Worm (Caenorhabditis elegans) whole organism, L3 larva: ENCODE data around the gene Y37H2A.7.

Source experiments
- ZK546.5 ChIP-seq: sonication (generic microtip); optimal IDR thresholded peaks from 2 replicates; lab custom pipeline; 2017; ENCODE audit warnings: missing biosample characterization, missing genetic modification characterization
- ceh-28 ChIP-seq: fragments of 150-350 bp; optimal IDR thresholded peaks from 2 replicates; lab custom pipeline; 2014; ENCODE audit warnings: missing biosample characterization, missing genetic modification reagents, missing genetic modification characterization
- ceh-82 ChIP-seq: fragments of 150-350 bp; optimal IDR thresholded peaks from 2 replicates; lab custom pipeline; 2014; ENCODE audit warnings: missing biosample characterization, missing genetic modification characterization
- ceh-9 ChIP-seq: sonication (generic microtip); optimal IDR thresholded peaks from 2 replicates; lab custom pipeline; 2018; ENCODE audit warnings: missing biosample characterization, missing genetic modification characterization
- egl-27 ChIP-seq: sonication (generic microtip); optimal IDR thresholded peaks from 4 replicates; lab custom pipeline; 2017; ENCODE audit warnings: missing biosample characterization, missing genetic modification reagents, missing genetic modification characterization
- elt-1 ChIP-seq: fragments of 150-350 bp; optimal IDR thresholded peaks from 2 replicates; lab custom pipeline; 2014; ENCODE audit warnings: missing biosample characterization, missing genetic modification characterization
- elt-3 ChIP-seq, 3 experiments: fragments of 150-350 bp in 1 of 3; sonication (generic microtip) in 2 of 3; optimal IDR thresholded peaks; 2 replicates in 2 of 3; 4 replicates in 1 of 3; lab custom pipeline; 2014 to 2017; ENCODE audit warnings: missing biosample characterization in 3 of 3, missing genetic modification characterization in 3 of 3
- eor-1 ChIP-seq, 2 experiments: fragments of 150-350 bp; optimal IDR thresholded peaks; 2 replicates each; lab custom pipeline; 2014 to 2018; ENCODE audit warnings: missing biosample characterization in 2 of 2, missing genetic modification characterization in 2 of 2
- fkh-10 ChIP-seq: sonication (generic microtip); optimal IDR thresholded peaks from 2 replicates; lab custom pipeline; 2017; ENCODE audit warnings: missing biosample characterization, missing genetic modification reagents, missing genetic modification characterization
- fkh-2 ChIP-seq: fragments of 150-350 bp; optimal IDR thresholded peaks from 2 replicates; lab custom pipeline; 2014; ENCODE audit warnings: missing biosample characterization, missing genetic modification reagents, missing genetic modification characterization
- fos-1 ChIP-seq: fragments of 150-350 bp; optimal IDR thresholded peaks from 2 replicates; lab custom pipeline; 2014; ENCODE audit warnings: missing biosample characterization, missing genetic modification characterization
- hmg-11 ChIP-seq: sonication (generic microtip); optimal IDR thresholded peaks from 2 replicates; lab custom pipeline; 2016; ENCODE audit warnings: missing genetic modification characterization, missing compliant biosample characterization
- jun-1 ChIP-seq: fragments of 150-350 bp; optimal IDR thresholded peaks from 2 replicates; lab custom pipeline; 2014; ENCODE audit warnings: missing biosample characterization, missing genetic modification reagents, missing genetic modification characterization
- lin-39 ChIP-seq: fragments of 150-350 bp; optimal IDR thresholded peaks from 2 replicates; lab custom pipeline; 2018; ENCODE audit warnings: missing biosample characterization, missing genetic modification reagents, missing genetic modification characterization
- lsy-12 ChIP-seq: sonication (generic microtip); optimal IDR thresholded peaks from 2 replicates; lab custom pipeline; 2016; ENCODE audit warnings: mild to moderate bottlenecking, missing genetic modification characterization, missing compliant biosample characterization
- mml-1 ChIP-seq: fragments of 150-350 bp; sonication (generic microtip); optimal IDR thresholded peaks from 3 replicates; lab custom pipeline; 2014; ENCODE audit warnings: missing biosample characterization, missing genetic modification characterization
- nfya-1 ChIP-seq: sonication (generic microtip); optimal IDR thresholded peaks from 2 replicates; lab custom pipeline; 2017; ENCODE audit warnings: missing genetic modification characterization, mild to moderate bottlenecking, missing compliant biosample characterization, antibody characterized with exemption, moderate library complexity; ENCODE audit not compliant: insufficient read depth
- nhr-11 ChIP-seq: fragments of 150-350 bp; optimal IDR thresholded peaks from 2 replicates; lab custom pipeline; 2014; ENCODE audit warnings: missing biosample characterization, missing genetic modification characterization
- nhr-12 ChIP-seq: fragments of 150-350 bp; optimal IDR thresholded peaks from 2 replicates; lab custom pipeline; 2014; ENCODE audit warnings: missing biosample characterization, missing genetic modification characterization
- nhr-23 ChIP-seq: fragments of 150-350 bp; optimal IDR thresholded peaks from 2 replicates; lab custom pipeline; 2014; ENCODE audit warnings: missing biosample characterization, missing genetic modification reagents, missing genetic modification characterization
- nhr-237 ChIP-seq: fragments of 150-350 bp; optimal IDR thresholded peaks from 2 replicates; lab custom pipeline; 2014; ENCODE audit warnings: missing biosample characterization, missing genetic modification characterization
- nhr-25 ChIP-seq: sonication (generic microtip); optimal IDR thresholded peaks from 2 replicates; lab custom pipeline; 2017; ENCODE audit warnings: missing biosample characterization, missing genetic modification characterization
- pqm-1 ChIP-seq: fragments of 150-350 bp; optimal IDR thresholded peaks from 2 replicates; lab custom pipeline; 2017; ENCODE audit warnings: missing biosample characterization, missing genetic modification characterization, inconsistent platforms
- skn-1 ChIP-seq: fragments of 150-350 bp; optimal IDR thresholded peaks from 2 replicates; lab custom pipeline; 2014; ENCODE audit warnings: missing biosample characterization, missing genetic modification characterization
- tbx-2 ChIP-seq: sonication (generic microtip); optimal IDR thresholded peaks from 2 replicates; lab custom pipeline; 2016; ENCODE audit warnings: mild to moderate bottlenecking, missing genetic modification characterization, missing compliant biosample characterization
- unc-39 ChIP-seq: sonication (generic microtip); optimal IDR thresholded peaks from 4 replicates; lab custom pipeline; 2017; ENCODE audit warnings: missing biosample characterization, missing genetic modification characterization
- unc-62 ChIP-seq: fragments of 150-350 bp; sonication (generic microtip); optimal IDR thresholded peaks from 4 replicates; lab custom pipeline; 2014; ENCODE audit warnings: missing biosample characterization, missing genetic modification reagents, missing genetic modification characterization
- zag-1 ChIP-seq: fragments of 150-350 bp; optimal IDR thresholded peaks from 2 replicates; lab custom pipeline; 2014; ENCODE audit warnings: missing biosample characterization, missing genetic modification characterization
- ztf-4 ChIP-seq: fragments of 150-350 bp; optimal IDR thresholded peaks from 2 replicates; lab custom pipeline; 2014; ENCODE audit warnings: missing biosample characterization, missing genetic modification characterization

Y37H2A.7 gene

DNA sequence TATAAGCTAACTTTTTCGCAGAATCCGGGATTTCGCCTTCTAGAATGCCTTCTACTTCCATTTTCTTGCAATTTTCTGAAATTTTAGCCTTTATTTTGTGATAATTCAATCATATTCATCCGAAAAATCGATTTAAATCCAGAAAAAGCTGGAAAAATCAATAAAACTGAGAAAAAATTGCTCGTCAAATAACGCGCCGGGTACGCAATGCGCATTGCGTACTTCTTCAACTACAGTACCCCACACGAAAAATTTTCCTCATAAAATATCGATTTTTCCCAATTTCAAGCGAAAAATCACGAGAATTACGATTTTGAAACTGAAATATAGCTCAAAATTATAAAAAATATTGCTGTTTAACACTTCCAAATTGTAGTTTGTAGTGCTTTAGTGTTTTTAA is 3.2 kb downstream of the Y37H2A.7 start, which contains the start of gene Y37H2A.12:
Gene Y37H2A.12 (minus strand): TSS at position 81 of the 400 bp plus-strand sequence.
- TF ChIP-seq ceh-82 (tag; lab: Kevin White, UChicago): no peak
- TF ChIP-seq ceh-28: peak; percentile 6
- TF ChIP-seq, all 47 proteins: peak for 1

DNA sequence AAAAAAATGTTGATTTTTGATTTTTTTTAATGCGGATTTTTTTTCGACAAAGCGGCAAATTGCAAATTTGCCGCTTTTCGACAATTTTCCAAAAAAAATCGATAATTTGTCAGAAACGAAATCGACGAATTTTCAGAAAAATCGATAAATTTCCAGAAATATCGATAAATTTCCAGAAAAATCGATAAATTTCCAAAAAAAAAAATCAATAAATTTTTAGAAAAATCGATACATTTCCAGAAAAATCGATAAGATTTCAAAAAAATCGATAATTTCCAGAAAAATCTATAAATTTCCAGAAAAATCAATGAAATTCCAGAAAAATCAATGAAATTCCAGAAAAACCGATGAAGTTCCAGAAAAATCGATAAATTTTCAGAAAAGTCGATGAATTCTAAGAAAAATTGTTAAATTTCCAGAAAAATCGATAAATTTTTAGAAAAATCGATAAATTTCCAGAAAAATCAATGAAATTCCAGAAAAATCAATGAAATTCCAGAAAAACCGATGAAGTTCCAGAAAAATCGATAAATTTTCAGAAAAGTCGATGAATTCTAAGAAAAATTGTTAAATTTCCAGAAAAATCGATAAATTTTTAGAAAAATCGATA is 4.5 kb downstream of the Y37H2A.7 start:
- TF ChIP-seq ceh-28: peak; percentile 82

DNA sequence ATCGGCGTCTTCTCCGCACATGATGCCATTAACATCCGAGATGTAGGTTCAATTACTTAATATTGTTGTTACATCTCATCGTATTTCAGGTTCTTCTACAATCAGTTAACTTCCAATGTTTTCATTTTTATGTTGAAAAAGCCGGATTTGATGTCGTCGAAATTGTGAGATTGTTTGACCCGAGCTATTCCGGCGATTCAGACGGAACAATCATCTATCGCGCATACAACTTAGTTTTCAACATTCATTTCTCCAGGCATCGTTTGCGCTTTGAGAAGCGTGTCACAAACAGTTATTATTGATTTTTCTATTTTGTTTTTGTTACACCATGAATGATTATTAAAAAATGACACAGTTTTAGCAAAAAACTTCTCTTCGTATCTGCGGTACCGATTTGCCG is 5.7 kb downstream of the Y37H2A.7 start:
- no peak for TF ChIP-seq elt-3 (tag; optimal IDR thresholded peaks at IDR 0.05; lab: Kevin White, UChicago)
- TF ChIP-seq nfya-1 (tag; lab: Kevin White, UChicago): no peak
- TF ChIP-seq ceh-28: no peak
- no peak for TF ChIP-seq unc-62 (GFP tag; lab: Kevin White, UChicago)
- no peak for TF ChIP-seq unc-39 (tag; lab: Kevin White, UChicago)
- no peak for TF ChIP-seq nhr-23 (tag; lab: Kevin White, UChicago)
- TF ChIP-seq ceh-82 (tag; lab: Kevin White, UChicago): no peak
- TF ChIP-seq elt-1 (tag; lab: Kevin White, UChicago): no peak
- no peak for TF ChIP-seq ztf-4
- TF ChIP-seq hmg-11 (tag; lab: Kevin White, UChicago): no peak
- no peak for TF ChIP-seq ceh-9 (tag; lab: Kevin White, UChicago)
- no peak for TF ChIP-seq nhr-12 (tag; lab: Kevin White, UChicago)

DNA sequence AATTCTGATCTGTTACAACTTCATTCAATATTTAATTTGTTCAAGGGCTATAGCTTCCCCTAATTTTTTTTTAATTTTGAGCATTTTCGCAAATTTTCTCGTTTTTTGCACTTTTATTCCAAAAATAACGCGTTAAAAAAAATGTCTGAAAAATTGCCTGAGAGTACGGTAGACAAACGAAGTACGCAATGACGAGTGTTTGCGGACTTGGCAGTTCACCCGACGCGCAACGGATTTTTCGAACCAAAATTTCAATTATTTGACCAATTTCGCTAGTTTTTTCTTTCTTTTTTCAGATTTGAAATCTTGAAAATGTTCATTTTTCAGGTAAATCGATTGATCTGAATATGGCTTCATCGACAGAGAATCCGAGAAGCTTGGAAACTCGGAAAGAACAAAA is 7.1 kb downstream of the Y37H2A.7 start, which contains the start of gene fbxa-211:
Gene fbxa-211 (plus strand): TSS at position 328 of the 400 bp plus-strand sequence.
- no peak for TF ChIP-seq fkh-10 (GFP tag; lab: Kevin White, UChicago)
- no peak for TF ChIP-seq mml-1 (tag; lab: Kevin White, UChicago)
- no peak for TF ChIP-seq lsy-12 (tag; lab: Kevin White, UChicago)
- no peak for TF ChIP-seq nhr-11 (tag; lab: Kevin White, UChicago)
- TF ChIP-seq ztf-4: no peak
- no peak for TF ChIP-seq pqm-1 (tag; lab: Kevin White, UChicago)
- no peak for TF ChIP-seq fkh-2 (tag; lab: Kevin White, UChicago)
- TF ChIP-seq zag-1 (tag; lab: Kevin White, UChicago): no peak
- no peak for TF ChIP-seq ZK546.5 (tag; lab: Kevin White, UChicago)
- TF ChIP-seq eor-1 (tag; optimal IDR thresholded peaks at IDR 0.05; lab: Kevin White, UChicago): no peak
- TF ChIP-seq tbx-2 (tag; lab: Kevin White, UChicago): no peak

DNA sequence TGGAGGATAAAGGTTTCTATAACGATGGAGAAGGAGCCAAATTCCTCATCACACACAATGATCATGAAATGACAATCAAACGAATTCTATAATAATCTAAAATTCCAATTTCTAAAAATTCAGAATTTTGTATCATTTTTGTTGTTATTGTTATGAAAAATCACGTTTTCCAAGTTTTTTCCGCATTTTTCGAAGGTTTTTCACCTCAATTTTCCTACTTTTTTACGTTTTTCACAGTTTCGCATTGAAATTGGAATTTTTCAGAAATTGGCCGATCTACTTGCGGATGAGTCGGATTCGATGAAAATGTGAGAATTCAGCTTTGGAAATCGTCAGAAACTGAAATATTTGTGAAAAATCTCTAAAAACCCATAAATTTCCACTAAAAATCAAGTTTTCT is 9.2 kb downstream of the Y37H2A.7 start, which contains the start of gene fbxa-210:
Gene fbxa-210 (plus strand): TSS at position 301 of the 400 bp plus-strand sequence.
- no peak for TF ChIP-seq fos-1 (tag; lab: Kevin White, UChicago)
- TF ChIP-seq ztf-4: no peak
- no peak for TF ChIP-seq jun-1 (tag; lab: Kevin White, UChicago)
- TF ChIP-seq skn-1 (tag; lab: Kevin White, UChicago): no peak

DNA sequence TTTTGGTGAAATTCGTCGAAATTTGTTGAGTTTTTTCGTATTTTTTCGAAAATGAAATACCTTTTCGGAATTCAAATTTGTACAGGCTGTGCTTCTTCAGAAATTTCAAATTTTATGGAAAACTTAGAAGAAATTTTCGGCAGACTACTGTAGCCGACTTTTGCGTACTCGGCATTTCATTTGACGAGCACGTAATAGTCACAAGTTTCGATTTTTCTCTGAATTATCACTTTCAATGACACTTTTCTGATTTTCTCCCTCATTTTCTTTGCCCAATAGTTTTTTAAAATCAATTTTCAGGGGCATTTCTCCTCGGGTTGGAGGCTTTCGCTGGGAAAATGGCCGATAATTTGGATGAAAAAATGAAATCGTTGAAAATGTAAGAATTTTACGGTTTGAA is 10.6 kb downstream of the Y37H2A.7 start, which contains the start of gene fbxa-107:
Gene fbxa-107 (plus strand): TSS at position 301 of the 400 bp plus-strand sequence.
- no peak for TF ChIP-seq unc-39 (tag; lab: Kevin White, UChicago)
- no peak for TF ChIP-seq unc-62 (GFP tag; lab: Kevin White, UChicago)
- TF ChIP-seq nhr-12 (tag; lab: Kevin White, UChicago): no peak
- no peak for TF ChIP-seq lin-39
- TF ChIP-seq nhr-25 (tag; lab: Kevin White, UChicago): no peak
- no peak for TF ChIP-seq ztf-4
- TF ChIP-seq nhr-237 (tag; lab: Kevin White, UChicago): no peak
- TF ChIP-seq ceh-82 (tag; lab: Kevin White, UChicago): no peak
- TF ChIP-seq skn-1 (tag; lab: Kevin White, UChicago): no peak
- TF ChIP-seq egl-27 (tag; lab: Kevin White, UChicago): no peak
- no peak for TF ChIP-seq fkh-10 (GFP tag; lab: Kevin White, UChicago)
- TF ChIP-seq, all 47 proteins: peak for 0
